Worm (Caenorhabditis elegans): ENCODE measurements around the gene srh-75.

DNA sequence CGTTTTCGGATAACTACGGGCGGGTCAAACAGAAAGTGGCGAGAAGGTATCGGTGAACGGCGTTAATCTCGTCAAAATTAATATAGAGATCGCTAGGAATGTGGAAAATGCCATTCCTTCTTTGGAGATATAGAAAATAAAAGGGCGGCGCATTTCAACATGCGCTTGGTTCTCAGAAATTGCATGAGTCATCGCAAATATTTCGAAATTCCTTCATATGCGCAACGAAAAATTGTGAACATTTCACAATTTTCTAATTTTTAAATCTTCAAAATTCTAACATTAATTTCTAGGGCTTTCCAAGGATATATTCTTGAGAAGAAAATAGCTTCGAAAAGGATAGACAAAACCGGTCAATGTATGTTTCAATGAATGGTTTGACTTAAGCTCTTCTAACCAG, 21.9 kb upstream of the srh-75 start:
- TF ChIP-seq nhr-11 (tag; optimal IDR thresholded peaks at IDR 0.05): no peak
- no peak for TF ChIP-seq ztf-11 (tag; optimal IDR thresholded peaks at IDR 0.05)
- TF ChIP-seq irx-1 (tag; optimal IDR thresholded peaks at IDR 0.05): no peak
- TF ChIP-seq dpl-1 (GFP tag; optimal IDR thresholded peaks at IDR 0.05): no peak
- TF ChIP-seq ceh-8 (GFP tag; optimal IDR thresholded peaks at IDR 0.05): no peak
- TF ChIP-seq pqm-1 (tag; optimal IDR thresholded peaks at IDR 0.05): no peak
- no peak for TF ChIP-seq nhr-12 (tag; optimal IDR thresholded peaks at IDR 0.05)
- TF ChIP-seq Y116A8C.19 (tag; optimal IDR thresholded peaks at IDR 0.05; ENCODE audit: borderline replicate concordance): no peak
- TF ChIP-seq C34B4.2 (tag; optimal IDR thresholded peaks at IDR 0.05): no peak
- no peak for TF ChIP-seq elt-2 (tag; optimal IDR thresholded peaks at IDR 0.05)
- TF ChIP-seq lin-13 (GFP tag; optimal IDR thresholded peaks at IDR 0.05): no peak
- no peak for TF ChIP-seq ama-1 (optimal IDR thresholded peaks at IDR 0.05)
